Worm (Caenorhabditis elegans): Measurements from ENCODE around the gene ubc-9.

Gene ubc-9

DNA sequence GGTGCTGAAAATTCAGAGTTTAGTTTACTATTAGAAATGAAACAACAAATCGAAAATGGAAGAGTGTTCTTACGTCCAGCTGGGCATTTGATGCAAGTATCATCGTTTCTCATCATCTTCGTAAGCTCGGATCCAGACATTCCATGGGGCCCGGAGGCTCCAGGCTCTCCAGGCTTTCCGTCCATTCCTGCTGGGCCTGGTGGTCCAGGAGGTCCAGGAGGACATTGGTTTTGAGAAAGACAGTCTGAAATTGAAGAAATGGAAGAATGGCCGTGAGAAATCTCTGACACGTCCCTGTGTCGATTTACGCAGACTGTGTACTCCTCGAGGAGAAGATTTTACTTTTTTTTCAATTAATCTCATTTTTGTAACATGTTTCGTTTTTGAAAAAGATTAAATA, 5.5 kb downstream of the ubc-9 start:
- peak; percentile 53; the same call in 1 of the 2 replicates for TF ChIP-seq T26A8.4 (GFP tag; IDR thresholded peaks at IDR 0.05)
- TF ChIP-seq F37D6.2 (tag; optimal IDR thresholded peaks at IDR 0.05), result no peak

DNA sequence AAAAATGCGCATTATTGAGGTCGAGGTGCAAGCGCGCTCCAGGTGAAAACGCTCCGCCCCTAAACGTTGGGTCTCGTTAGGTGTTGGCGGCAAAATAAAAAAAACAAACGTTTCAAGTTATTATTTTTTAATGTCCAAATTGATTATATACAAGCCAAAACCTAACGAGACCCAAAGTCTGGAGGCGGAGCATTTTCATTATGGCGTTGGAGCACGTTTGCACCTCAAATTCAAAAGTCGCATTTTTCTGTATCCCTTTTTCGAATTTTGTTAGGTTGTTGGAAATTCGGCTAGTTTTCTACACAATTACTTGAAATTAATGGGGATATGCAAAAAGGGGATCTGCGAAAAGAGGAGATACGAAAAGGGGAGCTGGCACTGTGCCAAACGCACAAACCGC, 7.0 kb downstream of the ubc-9 start, which contains the start of gene col-111:
Gene col-111 (minus strand): TSS at position 101 of the 400 bp plus-strand sequence.
- TF ChIP-seq lin-38 (GFP tag; IDR thresholded peaks at IDR 0.05) (no peak), skn-1 (tag; optimal IDR thresholded peaks at IDR 0.05) (no peak), mep-1 (tag; optimal IDR thresholded peaks at IDR 0.05) (no peak), lsy-2 (tag; optimal IDR thresholded peaks at IDR 0.05) (no peak), F37D6.2 (tag; optimal IDR thresholded peaks at IDR 0.05) (no peak), nhr-237 (tag; optimal IDR thresholded peaks at IDR 0.05) (no peak), cey-2 (tag; optimal IDR thresholded peaks at IDR 0.05; ENCODE audit: borderline replicate concordance, insufficient read depth) (no peak), spr-1 (tag; optimal IDR thresholded peaks at IDR 0.05) (no peak), snpc-4 (tag; optimal IDR thresholded peaks at IDR 0.05) (no peak), lin-1 (GFP tag; IDR thresholded peaks at IDR 0.05) (no peak), ceh-32 (tag; optimal IDR thresholded peaks at IDR 0.05; ENCODE audit: poor library complexity) (no peak), mdl-1 (tag; optimal IDR thresholded peaks at IDR 0.05) (no peak), unc-62 (GFP tag; optimal IDR thresholded peaks at IDR 0.05 in 1 of 2) (no peak), unc-62 (tag; optimal IDR thresholded peaks at IDR 0.05) (no peak), ceh-82 (tag; optimal IDR thresholded peaks at IDR 0.05) (no peak), hlh-30 (tag; optimal IDR thresholded peaks at IDR 0.05; ENCODE audit: insufficient read depth) (no peak), zip-11 (GFP tag; IDR thresholded peaks at IDR 0.05) (no peak), F10B5.3 (tag; optimal IDR thresholded peaks at IDR 0.05) (no peak)

DNA sequence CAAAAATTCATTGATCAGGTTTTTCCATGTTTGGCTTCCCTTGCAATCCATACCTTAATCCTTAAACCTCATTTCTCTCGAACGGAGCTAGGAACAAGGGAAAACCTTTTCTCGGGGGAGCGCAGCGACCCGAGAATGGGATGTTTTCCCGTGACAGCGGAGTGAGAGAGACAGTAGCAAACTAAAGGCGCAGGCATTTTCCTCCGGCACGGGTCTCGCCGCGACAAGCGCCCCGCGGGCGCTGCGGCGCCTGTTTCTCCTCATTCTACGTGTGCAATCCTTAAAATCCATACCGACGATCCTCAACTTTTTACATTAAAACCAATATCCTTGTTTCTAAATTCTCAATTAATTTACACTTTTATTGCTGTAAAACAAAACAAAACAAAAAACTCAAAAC, 7.9 kb downstream of the ubc-9 start:
- TF ChIP-seq snpc-1.2 (GFP tag; IDR thresholded peaks at IDR 0.05) (peak; percentile 26; the same call in 1 of the 2 replicates), set-16 (GFP tag; IDR thresholded peaks at IDR 0.05) (peak; percentile 81), egl-43 (GFP tag; IDR thresholded peaks at IDR 0.05) (peak; percentile 49; the same call in 1 of the 2 replicates), Y48G9A.11 (GFP tag; IDR thresholded peaks at IDR 0.05) (0 out of 2 replicates have a peak, but pooled peaks have one; percentile 22), lin-38 (GFP tag; IDR thresholded peaks at IDR 0.05) (peak; percentile 30; the same call in 1 of the 2 replicates)

DNA sequence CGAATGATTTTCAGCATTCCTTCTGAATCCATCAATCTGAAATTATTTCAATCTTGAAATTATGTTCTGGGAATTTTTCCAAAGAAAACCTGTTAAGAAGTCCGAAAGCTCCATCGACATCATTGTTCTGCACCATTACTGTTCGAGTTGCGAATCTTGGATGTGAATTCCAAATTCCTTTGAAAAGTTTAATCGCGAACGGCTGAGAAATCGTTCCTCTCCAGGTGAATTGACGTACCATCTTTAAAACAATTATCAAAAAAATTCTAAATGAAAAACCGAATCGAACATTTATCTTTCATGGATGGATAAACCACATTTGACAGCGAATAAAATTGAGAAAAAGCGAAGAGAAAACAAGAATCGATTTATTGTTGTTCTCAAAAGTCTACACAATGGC, 8.4 kb downstream of the ubc-9 start, which contains the start of gene mrps-21:
Gene mrps-21 (minus strand): TSS at position 241 of the 400 bp plus-strand sequence.
- TF ChIP-seq Y105C5A.15 (GFP tag; IDR thresholded peaks at IDR 0.05) (no peak), nhr-102 (tag; optimal IDR thresholded peaks at IDR 0.05) (no peak), F49E8.2 (tag; optimal IDR thresholded peaks at IDR 0.05; ENCODE audit: borderline replicate concordance) (peak; percentile 10), lsy-2 (tag; optimal IDR thresholded peaks at IDR 0.05) (no peak), dve-1 (tag; optimal IDR thresholded peaks at IDR 0.05; ENCODE audit: insufficient read depth) (peak; percentile 19), T20F7.1 (GFP tag; optimal IDR thresholded peaks at IDR 0.05) (no peak), rbr-2 (tag; optimal IDR thresholded peaks at IDR 0.05) (no peak), ceh-20 (GFP tag; IDR thresholded peaks at IDR 0.05) (no peak), lin-15B (tag; optimal IDR thresholded peaks at IDR 0.05) (no peak), daf-12 (tag; optimal IDR thresholded peaks at IDR 0.05) (no peak), nhr-25 (tag; optimal IDR thresholded peaks at IDR 0.05; ENCODE audit: borderline replicate concordance, insufficient read depth) (no peak), unc-62 (GFP tag; optimal IDR thresholded peaks at IDR 0.05 in 1 of 2) (no peak), unc-62 (tag; optimal IDR thresholded peaks at IDR 0.05) (no peak), hlh-30 (tag; optimal IDR thresholded peaks at IDR 0.05; ENCODE audit: insufficient read depth) (no peak), lin-1 (GFP tag; IDR thresholded peaks at IDR 0.05) (no peak), ama-1 (optimal IDR thresholded peaks at IDR 0.05) (peak; percentile 77), D1046.2 (GFP tag; IDR thresholded peaks at IDR 0.05) (no peak), sdz-12 (GFP tag; optimal IDR thresholded peaks at IDR 0.05) (no peak), daf-16 (GFP tag; optimal IDR thresholded peaks at IDR 0.05) (no peak), daf-16 (tag; optimal IDR thresholded peaks at IDR 0.05) (peak; percentile 9), cey-2 (tag; optimal IDR thresholded peaks at IDR 0.05; ENCODE audit: borderline replicate concordance, insufficient read depth) (no peak), ceh-32 (tag; optimal IDR thresholded peaks at IDR 0.05; ENCODE audit: poor library complexity) (no peak), ceh-82 (tag; optimal IDR thresholded peaks at IDR 0.05) (no peak)

All from whole organism, L4 larva.